In genomic region chrIII:5708024-5708423, ce11 we compare ENCODE assay signal across 6 worm cellular contexts.
A peak's percentile ranks its signal among the peaks of the same experiment; 100 is the strongest.
TF ChIP-seq lines count a peak whose summit lies in the region.

No protein-coding gene starts in this region.

TF ChIP-seq in whole organism, L1 larva, 84 proteins besides CTCF, POLR2A, EP300 and RAD21:
- TF ChIP-seq irx-1 (tag; optimal IDR thresholded peaks at IDR 0.05; lab: Kevin White, UChicago) (no peak), rnt-1 (tag; optimal IDR thresholded peaks at IDR 0.05; lab: Kevin White, UChicago) (peak; percentile 50), lin-14 (GFP tag; optimal IDR thresholded peaks at IDR 0.05; lab: Kevin White, UChicago) (peak; percentile 55), lsy-2 (tag; optimal IDR thresholded peaks at IDR 0.05; lab: Kevin White, UChicago) (peak in 1 of 2 experiments; percentile 19), mdl-1 (tag; optimal IDR thresholded peaks at IDR 0.05; lab: Kevin White, UChicago) (no peak), nhr-71 (tag; optimal IDR thresholded peaks at IDR 0.05; lab: Kevin White, UChicago) (peak; percentile 25), dsc-1 (tag; optimal IDR thresholded peaks at IDR 0.05; lab: Kevin White, UChicago) (peak; percentile 37)

TF ChIP-seq in whole organism, L2 larva, 48 proteins besides CTCF, POLR2A, EP300 and RAD21:
- peak; percentile 50 for TF ChIP-seq nhr-129 (tag; optimal IDR thresholded peaks at IDR 0.05; lab: Kevin White, UChicago)
- TF ChIP-seq lin-11 (tag; optimal IDR thresholded peaks at IDR 0.05; lab: Kevin White, UChicago) = no peak

TF ChIP-seq in whole organism, L3 larva, 47 proteins besides CTCF, POLR2A, EP300 and RAD21:
- TF ChIP-seq mdl-1 (tag; optimal IDR thresholded peaks at IDR 0.05; lab: Kevin White, UChicago) (no peak), lin-39 (tag; optimal IDR thresholded peaks at IDR 0.05; lab: Kevin White, UChicago) (peak; percentile 69)

TF ChIP-seq in whole organism, L4 larva, 104 proteins besides CTCF, POLR2A, EP300 and RAD21 (continues in another document):
- no peak for TF ChIP-seq dmd-6 (GFP tag; IDR thresholded peaks at IDR 0.05; lab: Robert Waterston, UW)
- TF ChIP-seq lin-13 (GFP tag; optimal IDR thresholded peaks at IDR 0.05; lab: Kevin White, UChicago) = no peak
- no peak for TF ChIP-seq skn-1 (tag; optimal IDR thresholded peaks at IDR 0.05; lab: Kevin White, UChicago)
- no peak for TF ChIP-seq snpc-4 (tag; optimal IDR thresholded peaks at IDR 0.05; lab: Kevin White, UChicago)
- 0 out of 2 replicates have a peak, but pooled peaks have one; percentile 5 for TF ChIP-seq F26F4.8 (GFP tag; conservative IDR thresholded peaks at IDR 0.05; lab: Robert Waterston, UW)
- TF ChIP-seq lin-1 (GFP tag; IDR thresholded peaks at IDR 0.05; lab: Robert Waterston, UW) = no peak
- TF ChIP-seq lin-15B (tag; optimal IDR thresholded peaks at IDR 0.05; lab: Kevin White, UChicago) = no peak
- TF ChIP-seq daf-16 (GFP tag; optimal IDR thresholded peaks at IDR 0.05; lab: Kevin White, UChicago) = peak in 1 of 2 experiments; percentile 5
- no peak for TF ChIP-seq daf-16 (tag; optimal IDR thresholded peaks at IDR 0.05; lab: Kevin White, UChicago)
- no peak for TF ChIP-seq mxl-3 (GFP tag; optimal IDR thresholded peaks at IDR 0.05; lab: Kevin White, UChicago)
- TF ChIP-seq jun-1 (tag; optimal IDR thresholded peaks at IDR 0.05; lab: Kevin White, UChicago) = no peak
- TF ChIP-seq hlh-11 (tag; optimal IDR thresholded peaks at IDR 0.05; lab: Kevin White, UChicago) = peak; percentile 30
- TF ChIP-seq ZK546.5 (tag; optimal IDR thresholded peaks at IDR 0.05; lab: Kevin White, UChicago) = no peak
- no peak for TF ChIP-seq madf-9 (GFP tag; conservative IDR thresholded peaks at IDR 0.05; lab: Robert Waterston, UW)
- TF ChIP-seq lir-3 (tag; optimal IDR thresholded peaks at IDR 0.05; lab: Kevin White, UChicago) = no peak
- TF ChIP-seq sdz-12 (GFP tag; optimal IDR thresholded peaks at IDR 0.05; lab: Kevin White, UChicago) = no peak
- no peak for TF ChIP-seq pqm-1 (tag; optimal IDR thresholded peaks at IDR 0.05; lab: Kevin White, UChicago)
- no peak for TF ChIP-seq hif-1 (tag; optimal IDR thresholded peaks at IDR 0.05; lab: Kevin White, UChicago)
- peak; percentile 27 for TF ChIP-seq nhr-11 (tag; optimal IDR thresholded peaks at IDR 0.05; lab: Kevin White, UChicago)
- no peak for TF ChIP-seq spr-3 (GFP tag; optimal IDR thresholded peaks at IDR 0.05; lab: Kevin White, UChicago)
- TF ChIP-seq mes-2 (tag; optimal IDR thresholded peaks at IDR 0.05; lab: Kevin White, UChicago; ENCODE audit: poor library complexity, severe bottlenecking) = peak; percentile 1
- no peak for TF ChIP-seq lin-29 (GFP tag; IDR thresholded peaks at IDR 0.05; lab: Robert Waterston, UW)
- TF ChIP-seq rbr-2 (tag; optimal IDR thresholded peaks at IDR 0.05; lab: Kevin White, UChicago) = no peak
- TF ChIP-seq ceh-32 (tag; optimal IDR thresholded peaks at IDR 0.05; lab: Kevin White, UChicago; ENCODE audit: poor library complexity) = no peak
- TF ChIP-seq ctbp-1 (GFP tag; IDR thresholded peaks at IDR 0.05; lab: Robert Waterston, UW) = 0 out of 2 replicates have a peak, but pooled peaks have one; percentile 17
- no peak for TF ChIP-seq nhr-41 (GFP tag; IDR thresholded peaks at IDR 0.05; lab: Robert Waterston, UW)
- no peak for TF ChIP-seq lsy-2 (tag; optimal IDR thresholded peaks at IDR 0.05; lab: Kevin White, UChicago)

TF ChIP-seq in whole organism, late embryonic, 69 proteins besides CTCF, POLR2A, EP300 and RAD21:
- TF ChIP-seq ceh-22 (tag; optimal IDR thresholded peaks at IDR 0.05; lab: Kevin White, UChicago) (no peak), zip-5 (tag; optimal IDR thresholded peaks at IDR 0.05; lab: Kevin White, UChicago) (no peak), unc-55 (GFP tag; optimal IDR thresholded peaks at IDR 0.05; lab: Kevin White, UChicago) (no peak), ceh-34 (tag; optimal IDR thresholded peaks at IDR 0.05; lab: Kevin White, UChicago) (peak; percentile 8), rnt-1 (tag; optimal IDR thresholded peaks at IDR 0.05; lab: Kevin White, UChicago) (no peak), hlh-15 (tag; optimal IDR thresholded peaks at IDR 0.05; lab: Kevin White, UChicago) (no peak), syd-9 (tag; optimal IDR thresholded peaks at IDR 0.05; lab: Kevin White, UChicago) (no peak), ceh-24 (tag; optimal IDR thresholded peaks at IDR 0.05; lab: Kevin White, UChicago) (no peak), pax-1 (tag; optimal IDR thresholded peaks at IDR 0.05; lab: Kevin White, UChicago) (no peak), ceh-2 (tag; optimal IDR thresholded peaks at IDR 0.05; lab: Kevin White, UChicago) (no peak), unc-3 (GFP tag; conservative IDR thresholded peaks at IDR 0.05; lab: Robert Waterston, UW) (no peak), unc-3 (tag; optimal IDR thresholded peaks at IDR 0.05; lab: Kevin White, UChicago) (no peak), ceh-19 (GFP tag; optimal IDR thresholded peaks at IDR 0.05; lab: Kevin White, UChicago) (peak; percentile 29), unc-42 (tag; optimal IDR thresholded peaks at IDR 0.05; lab: Kevin White, UChicago) (no peak)
TF ChIP-seq in whole organism, late embryonic: peak in this region for 2.

TF ChIP-seq in whole organism, mixed stage, embryonic, 35 proteins besides CTCF, POLR2A, EP300 and RAD21:
- TF ChIP-seq ceh-43 (GFP tag; optimal IDR thresholded peaks at IDR 0.05; lab: Kevin White, UChicago) (no peak), ceh-39 (tag; optimal IDR thresholded peaks at IDR 0.05; lab: Kevin White, UChicago) (no peak), unc-120 (tag; optimal IDR thresholded peaks at IDR 0.05; lab: Kevin White, UChicago; ENCODE audit: poor library complexity, severe bottlenecking) (peak; percentile 31), hlh-1 (tag; optimal IDR thresholded peaks at IDR 0.05; lab: Kevin White, UChicago) (peak; percentile 22)
TF ChIP-seq in whole organism, mixed stage, embryonic: peak in this region for 2.

Comparison
In these comparisons a context has a peak if more than half of its experiments do, and no peak if none do; other contexts are left out.
1. Of the 29 proteins assayed by ChIP-seq in both whole organism, L4 larva and whole organism, L1 larva: peak only in whole organism, L4 larva: nhr-11; only in whole organism, L1 larva: none; in both: none; in neither: 27; mixed calls (peak in some experiments, not most) for 1.